Fruit fly (Drosophila melanogaster): ENCODE measurements around the gene CG5071.

Gene CG5071

DNA sequence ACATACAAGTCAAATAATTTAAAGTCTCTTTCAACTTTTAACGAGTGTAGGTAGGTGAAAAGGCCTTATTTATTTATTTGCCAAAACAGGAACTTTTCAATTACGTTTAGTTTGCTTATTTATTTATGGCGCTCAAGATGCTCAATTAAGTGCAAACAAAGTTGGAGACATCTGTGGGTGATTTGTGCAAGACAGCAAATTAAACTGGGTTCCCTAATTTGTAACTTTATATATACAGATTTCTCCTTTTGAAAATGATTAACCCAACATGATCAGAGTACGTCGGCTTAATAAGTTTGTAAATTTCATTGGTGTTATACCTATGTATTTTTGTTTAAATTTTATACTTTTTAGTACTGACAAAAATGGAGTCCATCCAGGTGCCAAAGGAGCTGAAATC, at the start of gene CG5071:
CG5071 (plus strand) TSS at position 301 of the 400 bp plus-strand sequence.
- TF ChIP-seq Dll (optimal IDR thresholded peaks at IDR 0.05) (no peak), CG8478 (optimal IDR thresholded peaks at IDR 0.05) (no peak), EcR (GFP tag; optimal IDR thresholded peaks at IDR 0.05) (no peak), pan (optimal IDR thresholded peaks at IDR 0.05) (no peak), usp (GFP tag; optimal IDR thresholded peaks at IDR 0.05) (no peak), psq (optimal IDR thresholded peaks at IDR 0.05) (no peak)

DNA sequence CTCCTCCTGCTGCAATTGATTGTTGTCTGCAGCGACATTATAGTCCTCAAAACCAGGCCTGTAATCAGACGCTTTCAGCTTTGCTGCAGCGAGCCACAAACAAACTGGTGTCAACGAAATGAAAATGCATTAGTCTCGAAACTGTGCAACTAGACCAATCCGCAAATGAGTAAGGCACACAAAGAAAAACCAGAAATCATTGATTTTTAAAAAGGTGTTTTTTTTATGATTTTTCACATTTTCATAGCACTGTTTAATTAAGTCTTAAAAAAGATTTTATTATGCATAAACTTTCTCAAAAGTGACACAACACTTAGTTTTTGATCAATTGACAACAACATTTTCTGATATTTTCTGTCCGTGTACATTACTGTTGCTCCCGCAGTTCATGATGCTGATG, 35.1 kb upstream of the CG5071 start, which contains the start of gene CG4582:
CG4582 (minus strand) TSS at position 101 of the 400 bp plus-strand sequence.
- TF ChIP-seq psq (optimal IDR thresholded peaks at IDR 0.05) = no peak
- TF ChIP-seq pan (optimal IDR thresholded peaks at IDR 0.05) = no peak
- no peak for TF ChIP-seq CG8478 (optimal IDR thresholded peaks at IDR 0.05)
- no peak for TF ChIP-seq EcR (GFP tag; optimal IDR thresholded peaks at IDR 0.05)
- no peak for TF ChIP-seq usp (GFP tag; optimal IDR thresholded peaks at IDR 0.05)
- no peak for TF ChIP-seq Dll (optimal IDR thresholded peaks at IDR 0.05)

DNA sequence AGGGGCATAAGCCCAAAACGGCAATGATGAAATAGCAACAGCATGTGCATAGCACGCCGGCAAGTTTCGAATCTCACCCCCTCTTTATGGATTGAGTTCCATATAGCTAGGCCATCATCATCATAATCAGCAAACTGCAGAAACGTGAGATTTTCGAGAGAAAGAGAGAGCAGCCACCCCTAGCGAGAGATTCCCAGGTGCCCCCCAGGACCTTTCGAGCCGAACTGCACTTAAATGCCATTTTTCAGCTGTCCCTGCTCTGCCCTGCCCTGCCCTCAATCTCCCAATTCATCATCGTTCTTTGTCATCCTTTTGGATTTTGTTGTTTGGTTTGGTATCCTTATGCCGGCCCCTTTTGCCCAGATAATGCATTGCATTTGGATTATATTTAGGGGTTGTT, 30.5 kb upstream of the CG5071 start:
- TF ChIP-seq EcR (GFP tag; optimal IDR thresholded peaks at IDR 0.05) = no peak
- no peak for TF ChIP-seq Dll (optimal IDR thresholded peaks at IDR 0.05)
- no peak for TF ChIP-seq pan (optimal IDR thresholded peaks at IDR 0.05)
- no peak for TF ChIP-seq psq (optimal IDR thresholded peaks at IDR 0.05)
- TF ChIP-seq CG8478 (optimal IDR thresholded peaks at IDR 0.05) = no peak
- TF ChIP-seq usp (GFP tag; optimal IDR thresholded peaks at IDR 0.05) = no peak

DNA sequence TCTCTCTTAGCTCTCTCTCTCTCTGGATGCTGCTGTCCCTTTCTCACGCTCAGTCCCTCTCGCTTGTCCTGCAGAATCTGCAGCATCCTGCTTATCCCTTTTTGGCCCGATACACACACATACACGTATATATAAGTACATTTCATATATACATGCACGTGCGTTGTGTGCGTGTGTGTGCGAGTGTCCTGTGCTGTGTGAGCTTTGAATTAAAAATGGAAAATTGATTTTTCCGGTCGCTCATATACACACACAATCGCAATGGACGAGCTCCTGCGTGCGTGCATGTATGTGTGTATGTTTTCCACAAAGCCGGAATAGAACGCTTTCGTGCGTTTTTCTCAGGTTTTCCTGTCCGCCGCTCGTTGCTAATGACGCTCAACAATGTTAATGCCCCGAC, 29.7 kb upstream of the CG5071 start:
- TF ChIP-seq Dll (optimal IDR thresholded peaks at IDR 0.05) (no peak), usp (GFP tag; optimal IDR thresholded peaks at IDR 0.05) (no peak)

DNA sequence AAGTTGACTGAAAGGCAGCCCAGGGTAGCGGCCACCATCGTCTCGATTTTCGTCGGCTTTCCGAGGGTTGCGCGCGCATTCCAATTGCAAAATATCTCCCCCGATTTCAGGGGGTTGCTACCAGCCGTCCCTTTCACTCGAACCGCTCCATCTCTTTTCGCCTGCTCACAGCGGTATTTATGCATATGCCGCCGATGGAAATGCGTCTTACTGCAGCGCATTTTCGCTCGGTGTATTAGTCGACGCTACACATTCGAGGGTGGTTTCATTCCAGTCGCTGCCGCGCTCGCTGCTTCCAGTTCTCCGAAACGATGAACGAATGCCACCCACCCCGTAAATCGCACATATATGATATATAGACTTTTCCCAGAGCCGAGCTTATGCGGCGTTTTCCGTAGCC, 29.0 kb upstream of the CG5071 start:
- no peak for TF ChIP-seq EcR (GFP tag; optimal IDR thresholded peaks at IDR 0.05)
- TF ChIP-seq psq (optimal IDR thresholded peaks at IDR 0.05) = no peak
- no peak for TF ChIP-seq pan (optimal IDR thresholded peaks at IDR 0.05)
- TF ChIP-seq Dll (optimal IDR thresholded peaks at IDR 0.05) = no peak
- TF ChIP-seq CG8478 (optimal IDR thresholded peaks at IDR 0.05) = no peak
- no peak for TF ChIP-seq usp (GFP tag; optimal IDR thresholded peaks at IDR 0.05)

DNA sequence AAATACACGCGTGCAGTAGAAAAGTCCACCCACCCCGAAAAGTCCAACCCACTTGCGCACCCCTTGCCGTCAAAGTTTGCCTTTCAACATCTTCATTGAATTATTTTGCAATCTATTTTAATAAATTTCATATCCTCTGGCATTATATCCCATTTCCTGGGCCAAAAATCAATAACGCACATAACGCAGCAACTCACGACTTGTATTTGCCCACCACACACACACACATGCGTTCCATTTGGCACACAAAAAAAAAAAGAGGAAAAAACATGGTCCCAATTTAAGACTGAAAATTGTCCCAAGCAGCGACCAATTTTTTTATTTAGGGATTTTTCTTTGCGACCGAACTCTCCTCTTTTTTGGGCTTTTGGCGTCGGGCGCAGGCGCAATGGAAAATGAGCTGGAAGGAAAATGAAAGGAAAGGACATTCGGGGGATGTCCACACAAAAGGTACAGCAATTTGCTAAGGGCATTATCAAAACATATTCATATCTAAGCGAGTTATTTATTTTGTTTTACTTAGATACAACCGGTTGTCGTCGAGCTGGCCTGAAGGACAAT, 27.3 kb upstream of the CG5071 start:
- no peak for TF ChIP-seq usp (GFP tag; optimal IDR thresholded peaks at IDR 0.05)
- TF ChIP-seq Dll (optimal IDR thresholded peaks at IDR 0.05) = no peak
- no peak for TF ChIP-seq pan (optimal IDR thresholded peaks at IDR 0.05)
- TF ChIP-seq CG8478 (optimal IDR thresholded peaks at IDR 0.05) = no peak
- TF ChIP-seq psq (optimal IDR thresholded peaks at IDR 0.05) = no peak
- no peak for TF ChIP-seq EcR (GFP tag; optimal IDR thresholded peaks at IDR 0.05)

DNA sequence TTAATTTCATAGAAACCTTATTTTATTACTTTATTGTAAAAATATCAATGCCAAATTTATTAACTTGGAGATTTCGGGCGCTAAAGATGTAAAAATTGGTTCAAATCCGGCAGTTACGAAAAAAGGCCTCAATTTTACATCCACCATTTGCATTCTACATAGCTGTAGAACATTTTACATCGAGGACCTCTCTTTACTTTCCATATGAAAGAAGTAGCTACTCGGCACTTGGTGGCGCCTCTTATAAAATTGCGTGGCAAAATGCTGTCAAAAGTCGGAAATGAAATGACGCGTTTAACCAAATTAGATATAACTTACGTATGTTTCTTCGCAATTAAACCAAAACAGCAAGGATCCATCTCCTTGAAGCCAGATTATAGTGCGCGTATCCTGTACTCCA, 26.7 kb upstream of the CG5071 start:
- TF ChIP-seq CG8478 (optimal IDR thresholded peaks at IDR 0.05) (no peak), Dll (optimal IDR thresholded peaks at IDR 0.05) (no peak), EcR (GFP tag; optimal IDR thresholded peaks at IDR 0.05) (no peak), usp (GFP tag; optimal IDR thresholded peaks at IDR 0.05) (no peak), psq (optimal IDR thresholded peaks at IDR 0.05) (no peak), pan (optimal IDR thresholded peaks at IDR 0.05) (no peak)

DNA sequence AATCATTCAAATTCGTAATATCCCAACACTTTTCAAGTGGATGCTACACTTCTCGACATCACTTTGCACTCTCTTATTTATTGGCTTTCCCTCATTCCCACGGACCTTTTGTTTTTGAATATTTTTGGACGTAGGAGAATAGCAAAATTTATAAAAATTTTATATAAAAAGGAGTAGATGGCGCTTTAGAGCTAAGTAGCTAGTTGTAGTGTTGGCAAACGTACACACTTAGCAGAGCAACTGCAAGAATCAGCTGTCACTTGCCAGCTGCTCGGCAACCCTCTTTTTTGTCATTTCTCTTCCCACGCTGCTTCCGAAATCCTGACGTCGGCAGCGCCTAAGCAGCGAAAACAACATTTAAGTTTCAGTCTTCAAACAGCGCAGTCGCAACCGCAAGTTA, 24.1 kb upstream of the CG5071 start:
- TF ChIP-seq CG8478 (optimal IDR thresholded peaks at IDR 0.05) = no peak
- TF ChIP-seq Dll (optimal IDR thresholded peaks at IDR 0.05) = no peak
- TF ChIP-seq pan (optimal IDR thresholded peaks at IDR 0.05) = no peak
- no peak for TF ChIP-seq EcR (GFP tag; optimal IDR thresholded peaks at IDR 0.05)
- TF ChIP-seq usp (GFP tag; optimal IDR thresholded peaks at IDR 0.05) = no peak
- no peak for TF ChIP-seq psq (optimal IDR thresholded peaks at IDR 0.05)

DNA sequence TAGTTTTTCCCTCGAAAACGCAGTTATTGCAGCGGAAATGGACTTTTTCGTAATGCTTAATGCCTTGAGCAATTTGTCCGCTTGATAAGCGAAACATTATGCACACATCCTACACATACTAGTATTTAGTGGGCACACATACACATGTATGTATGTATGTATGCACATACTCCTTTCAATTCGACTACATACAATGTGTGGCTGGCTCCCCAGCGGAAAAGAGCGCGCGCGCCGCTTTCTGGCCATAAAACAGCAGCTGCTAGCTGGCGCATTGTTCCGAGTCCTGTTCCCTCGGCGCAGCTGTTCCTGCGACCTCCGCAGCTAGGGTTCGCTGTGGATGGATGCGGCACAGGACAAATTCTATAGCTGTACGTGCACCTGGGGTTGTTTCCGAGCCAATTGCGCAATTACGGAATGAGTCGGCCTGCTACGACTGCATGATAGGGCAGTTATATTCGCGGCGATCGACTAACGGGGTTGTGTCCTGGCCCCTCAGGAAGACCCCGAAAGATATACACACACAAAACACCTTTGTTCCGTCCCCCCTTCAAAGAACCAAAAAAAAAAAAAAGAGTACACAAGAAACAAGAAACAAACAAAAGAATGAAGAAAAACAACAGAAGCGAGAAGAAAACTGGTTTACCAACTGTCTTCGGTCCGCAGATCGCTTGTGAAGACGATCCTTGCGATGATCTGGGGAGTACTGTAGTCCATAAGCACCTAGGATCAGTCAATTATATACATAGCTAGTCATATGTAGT, 21.8 kb upstream of the CG5071 start:
- no peak for TF ChIP-seq psq (optimal IDR thresholded peaks at IDR 0.05)
- TF ChIP-seq pan (optimal IDR thresholded peaks at IDR 0.05) = no peak
- TF ChIP-seq EcR (GFP tag; optimal IDR thresholded peaks at IDR 0.05) = no peak
- no peak for TF ChIP-seq usp (GFP tag; optimal IDR thresholded peaks at IDR 0.05)
- TF ChIP-seq CG8478 (optimal IDR thresholded peaks at IDR 0.05) = no peak
- TF ChIP-seq Dll (optimal IDR thresholded peaks at IDR 0.05) = no peak

DNA sequence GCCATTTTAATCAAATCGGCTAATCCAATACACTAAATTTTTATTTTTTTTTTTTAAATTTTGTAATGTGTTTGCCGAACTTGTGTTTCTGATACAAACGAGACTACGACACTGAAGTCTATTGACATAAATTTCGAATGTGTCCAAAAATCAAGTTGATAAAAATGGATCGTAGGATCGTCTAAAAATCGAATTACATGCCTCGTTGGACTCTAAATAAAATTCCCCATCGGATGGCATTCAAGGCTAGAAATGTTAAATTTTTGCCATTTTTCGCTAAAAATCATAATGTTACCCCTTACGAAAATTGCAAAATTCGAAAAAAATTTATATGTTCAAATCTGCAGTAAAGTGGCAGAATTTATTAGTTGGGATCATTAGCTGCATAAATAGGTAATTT, 9.2 kb upstream of the CG5071 start, which contains the start of gene ymp:
ymp (minus strand) TSS at position 101 of the 400 bp plus-strand sequence.
- no peak for TF ChIP-seq pan (optimal IDR thresholded peaks at IDR 0.05)
- TF ChIP-seq EcR (GFP tag; optimal IDR thresholded peaks at IDR 0.05) = no peak
- no peak for TF ChIP-seq psq (optimal IDR thresholded peaks at IDR 0.05)
- TF ChIP-seq CG8478 (optimal IDR thresholded peaks at IDR 0.05) = no peak
- TF ChIP-seq usp (GFP tag; optimal IDR thresholded peaks at IDR 0.05) = no peak
- TF ChIP-seq Dll (optimal IDR thresholded peaks at IDR 0.05) = no peak

DNA sequence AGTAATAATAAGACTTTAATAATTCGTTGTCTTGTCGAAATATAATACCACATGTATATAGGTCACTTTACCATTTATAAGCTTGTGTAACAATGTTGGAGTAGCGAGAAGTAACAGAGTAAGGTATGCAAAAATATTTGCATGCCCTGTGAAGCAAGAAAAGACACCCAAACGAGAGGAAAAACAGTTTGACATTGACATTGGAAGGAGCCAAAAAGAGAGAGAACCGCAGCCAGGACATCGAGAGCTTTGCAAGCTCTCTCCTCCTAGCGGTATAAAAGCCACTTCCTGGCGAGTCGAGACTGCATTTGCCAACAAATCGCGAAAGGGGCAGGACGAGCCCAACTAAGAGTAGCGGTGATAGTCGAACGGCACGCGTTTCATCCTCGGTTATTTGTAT, 4.8 kb upstream of the CG5071 start, which contains the start of gene CG5079:
CG5079 (plus strand) TSS at position 301 of the 400 bp plus-strand sequence.
- TF ChIP-seq EcR (GFP tag; optimal IDR thresholded peaks at IDR 0.05) = no peak
- TF ChIP-seq Dll (optimal IDR thresholded peaks at IDR 0.05) = no peak
- no peak for TF ChIP-seq usp (GFP tag; optimal IDR thresholded peaks at IDR 0.05)
- no peak for TF ChIP-seq pan (optimal IDR thresholded peaks at IDR 0.05)
- no peak for TF ChIP-seq psq (optimal IDR thresholded peaks at IDR 0.05)
- TF ChIP-seq CG8478 (optimal IDR thresholded peaks at IDR 0.05) = no peak
